Fruit fly (Drosophila melanogaster) whole organism, embryonic: ENCODE measurements around the gene Fbw5.

Experiments
- Aef1 ChIP-seq: fragments of 200-800 bp; sonication (Bioruptor generic); IDR thresholded peaks from 3 replicates; pipeline ENCODE4 v1.3.6; 2022; ENCODE audit warnings: missing biosample characterization, missing genetic modification characterization
- Bdp1 ChIP-seq: fragments of 200-800 bp; sonication (Bioruptor generic); optimal IDR thresholded peaks from 3 replicates; lab custom pipeline; 2016; ENCODE audit warnings: missing biosample characterization, missing genetic modification characterization
- Bgb ChIP-seq: fragments of 200-800 bp; sonication (Bioruptor generic); IDR thresholded peaks from 2 replicates; pipeline ENCODE4 v1.3.6; 2022; ENCODE audit warnings: missing biosample characterization, missing genetic modification characterization; ENCODE audit not compliant: partially characterized antibody
- CG14860 ChIP-seq: fragments of 200-800 bp; sonication (Bioruptor generic); IDR thresholded peaks from 3 replicates; pipeline ENCODE4 v1.3.6; 2022; ENCODE audit warnings: missing biosample characterization, missing genetic modification characterization; ENCODE audit not compliant: partially characterized antibody
- CG15011 ChIP-seq: fragments of 200-800 bp; sonication (Bioruptor generic); optimal IDR thresholded peaks from 3 replicates; lab custom pipeline; 2018; ENCODE audit warnings: missing biosample characterization, mild to moderate bottlenecking, missing genetic modification characterization
- CG15269 ChIP-seq: fragments of 200-800 bp; sonication (Bioruptor generic); optimal IDR thresholded peaks from 2 replicates; lab custom pipeline; 2018; ENCODE audit warnings: missing biosample characterization, mild to moderate bottlenecking, missing genetic modification characterization, moderate library complexity
- CG15479 ChIP-seq: fragments of 200-800 bp; sonication (Bioruptor generic); optimal IDR thresholded peaks from 3 replicates; lab custom pipeline; 2019; ENCODE audit warnings: missing biosample characterization, mild to moderate bottlenecking, missing genetic modification characterization, moderate library complexity
- CG15696 ChIP-seq: fragments of 200-800 bp; sonication (Bioruptor generic); optimal IDR thresholded peaks from 2 replicates; lab custom pipeline; 2019; ENCODE audit warnings: missing biosample characterization, mild to moderate bottlenecking, missing genetic modification characterization, moderate library complexity
- CG17359 ChIP-seq: fragments of 200-800 bp; sonication (Bioruptor generic); optimal IDR thresholded peaks from 3 replicates; lab custom pipeline; 2018; ENCODE audit warnings: missing biosample characterization, mild to moderate bottlenecking, missing genetic modification characterization, moderate library complexity
- CG17385 ChIP-seq: fragments of 200-800 bp; sonication (Bioruptor generic); optimal IDR thresholded peaks from 3 replicates; lab custom pipeline; 2018; ENCODE audit warnings: missing biosample characterization, mild to moderate bottlenecking, missing genetic modification characterization
- CG1832 ChIP-seq: fragments of 200-800 bp; sonication (Bioruptor generic); optimal IDR thresholded peaks from 2 replicates; lab custom pipeline; 2017; ENCODE audit warnings: missing biosample characterization, mild to moderate bottlenecking, missing genetic modification characterization, inconsistent platforms
- CG2199 ChIP-seq: fragments of 200-800 bp; sonication (Bioruptor generic); IDR thresholded peaks from 3 replicates; pipeline ENCODE4 v1.3.6; 2022; ENCODE audit warnings: missing biosample characterization, missing genetic modification characterization
- CG30403 ChIP-seq: fragments of 200-800 bp; sonication (Bioruptor generic); optimal IDR thresholded peaks from 3 replicates; lab custom pipeline; 2016; ENCODE audit warnings: missing biosample characterization, missing genetic modification characterization
- CG32532 ChIP-seq: fragments of 200-800 bp; sonication (Bioruptor generic); IDR thresholded peaks from 2 replicates; pipeline ENCODE4 v1.3.6; 2022; ENCODE audit warnings: missing biosample characterization, missing genetic modification characterization
- CG6272 ChIP-seq: fragments of 200-800 bp; sonication (Bioruptor generic); IDR thresholded peaks from 2 replicates; pipeline ENCODE4 v1.3.6; 2022; ENCODE audit warnings: missing biosample characterization, missing genetic modification characterization
- CG6854 ChIP-seq: fragments of 200-800 bp; sonication (Bioruptor generic); optimal IDR thresholded peaks from 3 replicates; lab custom pipeline; 2017; ENCODE audit warnings: missing biosample characterization, mild to moderate bottlenecking, missing genetic modification characterization
- CG7839 ChIP-seq: fragments of 200-800 bp; sonication (Bioruptor generic); optimal IDR thresholded peaks from 3 replicates; lab custom pipeline; 2018; ENCODE audit warnings: missing biosample characterization, mild to moderate bottlenecking, missing genetic modification characterization, moderate library complexity
- Dll ChIP-seq: fragments of 200-800 bp; sonication (Bioruptor generic); IDR thresholded peaks from 4 replicates; pipeline ENCODE4 v1.3.6; 2022; ENCODE audit warnings: missing biosample characterization, missing genetic modification characterization; ENCODE audit not compliant: partially characterized antibody
- HLHmδ ChIP-seq: fragments of 200-800 bp; sonication (Bioruptor generic); optimal IDR thresholded peaks from 2 replicates; lab custom pipeline; 2018; ENCODE audit warnings: missing biosample characterization, mild to moderate bottlenecking, missing genetic modification characterization, moderate library complexity
- Hr78 ChIP-seq, 2 experiments: fragments of 200-800 bp in 1 of 2; fragments of >200 bp in 1 of 2; sonication (Bioruptor generic) in 1 of 2; optimal IDR thresholded peaks; 2 replicates each; lab custom pipeline; 2017 to 2019; ENCODE audit warnings: missing biosample characterization in 2 of 2, missing genetic modification characterization in 2 of 2, mild to moderate bottlenecking in 1 of 2, moderate library complexity in 1 of 2
- Nf-YC ChIP-seq: fragments of 200-800 bp; optimal IDR thresholded peaks from 3 replicates; lab custom pipeline; 2019; ENCODE audit warnings: missing biosample characterization, mild to moderate bottlenecking, missing genetic modification characterization, moderate library complexity
- NfI ChIP-seq: fragments of 200-800 bp; sonication (Bioruptor generic); optimal IDR thresholded peaks from 3 replicates; lab custom pipeline; 2018; ENCODE audit warnings: missing biosample characterization, mild to moderate bottlenecking, missing genetic modification characterization, moderate library complexity
- Ptx1 ChIP-seq: fragments of 200-800 bp; sonication (Bioruptor generic); IDR thresholded peaks from 2 replicates; pipeline ENCODE4 v1.3.6; 2022; ENCODE audit warnings: missing biosample characterization, missing genetic modification characterization
- Rx ChIP-seq: fragments of 200-800 bp; sonication (Bioruptor generic); IDR thresholded peaks from 2 replicates; pipeline ENCODE4 v1.3.6; 2022; ENCODE audit warnings: missing biosample characterization, missing genetic modification characterization
- Trl ChIP-seq, 3 experiments: fragments of >200 bp in 2 of 3; fragments of 200-800 bp in 1 of 3; sonication (Bioruptor generic) in 1 of 3; optimal IDR thresholded peaks; 2 replicates in 1 of 3; 3 replicates in 2 of 3; lab custom pipeline; 2016 to 2017; ENCODE audit warnings: missing biosample characterization in 1 of 3, missing genetic modification characterization in 1 of 3
- Xbp1 ChIP-seq: fragments of 200-800 bp; sonication (Bioruptor generic); optimal IDR thresholded peaks from 3 replicates; lab custom pipeline; 2016; ENCODE audit warnings: missing biosample characterization, mild to moderate bottlenecking, missing genetic modification characterization
- Xrp1 ChIP-seq: fragments of 200-800 bp; sonication (Bioruptor generic); IDR thresholded peaks from 2 replicates; pipeline ENCODE4 v1.3.6; 2022; ENCODE audit warnings: missing biosample characterization, missing genetic modification characterization
- amos ChIP-seq: fragments of 200-800 bp; sonication (Bioruptor generic); IDR thresholded peaks from 2 replicates; pipeline ENCODE4 v1.3.6; 2022; ENCODE audit warnings: missing biosample characterization, missing genetic modification characterization; ENCODE audit not compliant: partially characterized antibody
- bigmax ChIP-seq: fragments of 200-800 bp; sonication (Bioruptor generic); optimal IDR thresholded peaks from 2 replicates; lab custom pipeline; 2018; ENCODE audit warnings: missing biosample characterization, mild to moderate bottlenecking, missing genetic modification characterization
- bowl ChIP-seq: fragments of 200-800 bp; sonication (Bioruptor generic); IDR thresholded peaks from 2 replicates; pipeline ENCODE4 v1.3.6; 2022; ENCODE audit warnings: missing biosample characterization, missing genetic modification characterization
- cad ChIP-seq: fragments of >200 bp; optimal IDR thresholded peaks from 2 replicates; lab custom pipeline; 2017; ENCODE audit warnings: missing biosample characterization, missing genetic modification characterization
- disco-r ChIP-seq: fragments of 200-800 bp; sonication (Bioruptor generic); optimal IDR thresholded peaks from 2 replicates; lab custom pipeline; 2016; ENCODE audit warnings: missing biosample characterization, missing genetic modification characterization
- dmrt11E ChIP-seq: fragments of 200-800 bp; sonication (Bioruptor generic); optimal IDR thresholded peaks from 3 replicates; lab custom pipeline; 2018; ENCODE audit warnings: missing biosample characterization, mild to moderate bottlenecking, missing genetic modification characterization, moderate library complexity
- gcm ChIP-seq: fragments of 200-800 bp; sonication (Bioruptor generic); optimal IDR thresholded peaks from 2 replicates; lab custom pipeline; 2019; ENCODE audit warnings: missing biosample characterization, mild to moderate bottlenecking, missing genetic modification characterization, moderate library complexity
- jing ChIP-seq: fragments of 200-800 bp; sonication (Bioruptor generic); optimal IDR thresholded peaks from 2 replicates; lab custom pipeline; 2018; ENCODE audit warnings: missing biosample characterization, mild to moderate bottlenecking, missing genetic modification characterization
- mam ChIP-seq: fragments of 200-800 bp; sonication (Bioruptor generic); optimal IDR thresholded peaks from 3 replicates; lab custom pipeline; 2016; ENCODE audit warnings: missing biosample characterization, missing genetic modification characterization
- mirr ChIP-seq: fragments of 200-800 bp; sonication (Bioruptor generic); optimal IDR thresholded peaks from 3 replicates; lab custom pipeline; 2018; ENCODE audit warnings: missing biosample characterization, mild to moderate bottlenecking, missing genetic modification characterization
- nerfin-1 ChIP-seq: fragments of 200-800 bp; sonication (Bioruptor generic); optimal IDR thresholded peaks from 3 replicates; lab custom pipeline; 2019; ENCODE audit warnings: missing biosample characterization, mild to moderate bottlenecking, missing genetic modification characterization, moderate library complexity
- nerfin-2 ChIP-seq: fragments of 200-800 bp; sonication (Bioruptor generic); IDR thresholded peaks from 2 replicates; pipeline ENCODE4 v1.3.6; 2022; ENCODE audit warnings: missing biosample characterization, missing genetic modification characterization; ENCODE audit not compliant: partially characterized antibody
- pita ChIP-seq: fragments of 200-800 bp; sonication (Bioruptor generic); optimal IDR thresholded peaks from 2 replicates; lab custom pipeline; 2017; ENCODE audit warnings: missing biosample characterization, mild to moderate bottlenecking, missing genetic modification characterization
- psq ChIP-seq: fragments of 200-800 bp; sonication (Bioruptor generic); optimal IDR thresholded peaks from 2 replicates; lab custom pipeline; 2017; ENCODE audit warnings: missing biosample characterization, missing genetic modification characterization
- pzg ChIP-seq: fragments of 200-800 bp; sonication (Bioruptor generic); optimal IDR thresholded peaks from 3 replicates; lab custom pipeline; 2018; ENCODE audit warnings: missing biosample characterization, mild to moderate bottlenecking, missing genetic modification characterization, moderate library complexity
- sna ChIP-seq: fragments of 200-800 bp; sonication (Bioruptor generic); IDR thresholded peaks from 2 replicates; pipeline ENCODE4 v1.3.6; 2022; ENCODE audit warnings: missing biosample characterization, missing genetic modification characterization; ENCODE audit not compliant: partially characterized antibody
- vfl ChIP-seq: fragments of 200-800 bp; sonication (Bioruptor generic); optimal IDR thresholded peaks from 2 replicates; lab custom pipeline; 2016; ENCODE audit warnings: missing biosample characterization, missing genetic modification characterization
- vvl ChIP-seq: fragments of 200-800 bp; sonication (Bioruptor generic); IDR thresholded peaks from 2 replicates; pipeline ENCODE4 v1.3.6; 2022; ENCODE audit warnings: missing biosample characterization, missing genetic modification characterization
- z ChIP-seq: fragments of 200-800 bp; sonication (Bioruptor generic); IDR thresholded peaks from 3 replicates; pipeline ENCODE4 v1.3.6; 2022; ENCODE audit warnings: missing biosample characterization, missing genetic modification characterization
- zen ChIP-seq: fragments of 200-800 bp; sonication (Bioruptor generic); optimal IDR thresholded peaks from 3 replicates; lab custom pipeline; 2018; ENCODE audit warnings: missing biosample characterization, mild to moderate bottlenecking, missing genetic modification characterization, moderate library complexity

The Fbw5 gene

DNA sequence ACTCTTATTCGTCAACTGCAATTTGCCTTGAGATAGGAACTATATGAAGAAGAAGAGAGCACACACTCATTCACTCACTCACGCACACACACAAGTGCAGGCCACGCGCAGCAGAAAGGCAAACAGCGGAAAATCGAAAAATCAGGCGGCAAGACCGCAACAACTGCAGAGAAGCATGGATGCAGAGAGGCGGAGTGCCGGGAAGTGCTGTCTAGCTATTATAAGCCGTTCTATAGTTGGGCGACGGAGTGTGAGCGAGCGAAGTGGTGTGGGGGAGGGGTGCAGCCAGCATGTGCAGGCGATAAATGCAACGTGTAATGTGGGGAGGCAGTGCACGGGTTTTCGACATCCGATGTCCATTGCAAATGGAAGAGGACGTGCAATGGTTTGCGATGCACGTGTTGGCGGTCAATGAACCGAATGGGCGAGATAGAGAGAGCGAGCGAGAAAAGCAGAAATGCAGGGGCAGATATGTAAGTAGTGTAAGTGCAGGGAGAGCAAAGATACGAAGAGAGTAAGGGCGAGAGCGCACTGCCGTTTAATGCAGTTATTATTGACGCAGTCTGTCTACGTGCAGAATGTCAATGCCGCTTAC is 13.1 kb upstream of the Fbw5 start (continued):
- no peak for TF ChIP-seq mam
- TF ChIP-seq CG15479 (GFP tag; lab: Kevin White, UChicago) = peak; percentile 100
- TF ChIP-seq NfI (GFP tag; lab: Kevin White, UChicago) = no peak
- peak; percentile 14 for TF ChIP-seq Xbp1 (GFP tag; lab: Kevin White, UChicago)
- TF ChIP-seq HLHmδ = peak; percentile 90
- TF ChIP-seq amos = 0 out of 2 replicates have a peak, but pooled peaks have one; percentile 20
- TF ChIP-seq vvl (GFP tag; lab: Robert Waterston, UW) = peak; percentile 50; the same call in 1 of the 2 replicates
- TF ChIP-seq jing = no peak
- peak; percentile 10 to 83 for TF ChIP-seq Trl (optimal IDR thresholded peaks at IDR 0.05; lab: Kevin White, UChicago)
- TF ChIP-seq Trl (GFP tag; optimal IDR thresholded peaks at IDR 0.05; lab: Kevin White, UChicago) = no peak
- TF ChIP-seq Aef1 (GFP tag; lab: Robert Waterston, UW) = no peak
- no peak for TF ChIP-seq pzg
- TF ChIP-seq CG15696 = peak; percentile 14
- 0 out of 2 replicates have a peak, but pooled peaks have one; percentile 23 for TF ChIP-seq sna (GFP tag; lab: Robert Waterston, UW)
- TF ChIP-seq CG30403 (GFP tag; lab: Kevin White, UChicago) = no peak
- TF ChIP-seq CG17385 (GFP tag; lab: Kevin White, UChicago) = peak; percentile 79
- TF ChIP-seq nerfin-1 = peak; percentile 27
- TF ChIP-seq Bgb (GFP tag; lab: Robert Waterston, UW) = peak; percentile 18; the same call in 1 of the 2 replicates
- TF ChIP-seq zen (tag; lab: Kevin White, UChicago) = peak; percentile 82
- no peak for TF ChIP-seq CG6272
- no peak for TF ChIP-seq CG6854 (GFP tag; lab: Kevin White, UChicago)
- peak; percentile 91 for TF ChIP-seq z (GFP tag; lab: Robert Waterston, UW)
- TF ChIP-seq psq = no peak
- TF ChIP-seq CG1832 (GFP tag; lab: Kevin White, UChicago) = peak; percentile 41
- no peak for TF ChIP-seq Nf-YC
- no peak for TF ChIP-seq dmrt11E (tag; lab: Kevin White, UChicago)
- TF ChIP-seq gcm = peak; percentile 94
- TF ChIP-seq disco-r (GFP tag; lab: Kevin White, UChicago) = no peak
- peak; percentile 20; the same call in 1 of the 3 replicates for TF ChIP-seq CG14860
- 0 out of 4 replicates have a peak, but pooled peaks have one; percentile 27 for TF ChIP-seq Dll (GFP tag; lab: Robert Waterston, UW)
- TF ChIP-seq, all 482 proteins: peak for 96

DNA sequence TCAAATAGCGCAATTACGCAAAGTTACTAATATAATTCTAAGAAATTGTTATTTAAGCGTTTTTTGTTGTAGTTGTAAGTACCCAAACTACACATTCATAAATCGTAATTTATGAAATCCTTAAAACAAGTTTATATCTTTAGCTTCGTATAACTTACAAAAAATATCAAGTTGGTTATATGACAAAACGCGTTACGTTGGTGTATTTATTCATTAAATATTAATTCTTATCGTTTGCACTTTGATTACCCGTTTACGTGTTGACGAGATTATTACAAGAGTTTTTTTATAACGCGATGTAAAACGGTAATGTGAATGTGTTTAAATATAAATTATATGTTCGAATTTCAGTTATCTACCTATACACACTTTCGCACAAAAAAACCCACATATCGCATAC is 11.9 kb upstream of the Fbw5 start:
- TF ChIP-seq bigmax (GFP tag; lab: Kevin White, UChicago) = no peak
- TF ChIP-seq CG7839 (tag; lab: Kevin White, UChicago) = no peak
- no peak for TF ChIP-seq nerfin-2 (GFP tag; lab: Robert Waterston, UW)
- TF ChIP-seq CG15269 (tag; lab: Kevin White, UChicago) = no peak
- TF ChIP-seq Hr78 (GFP tag; optimal IDR thresholded peaks at IDR 0.05; lab: Kevin White, UChicago) = no peak
- TF ChIP-seq cad (GFP tag; lab: Kevin White, UChicago) = no peak
- no peak for TF ChIP-seq CG15011 (GFP tag; lab: Kevin White, UChicago)
- TF ChIP-seq CG2199 (GFP tag; lab: Robert Waterston, UW) = no peak
- TF ChIP-seq pzg = no peak
- no peak for TF ChIP-seq Xrp1 (GFP tag; lab: Robert Waterston, UW)
- TF ChIP-seq Ptx1 (GFP tag; lab: Robert Waterston, UW) = no peak
- TF ChIP-seq CG17359 = no peak
- no peak for TF ChIP-seq CG32532 (GFP tag; lab: Robert Waterston, UW)
- no peak for TF ChIP-seq Rx (GFP tag; lab: Robert Waterston, UW)
- no peak for TF ChIP-seq pita
- no peak for TF ChIP-seq bowl (GFP tag; lab: Robert Waterston, UW)
- TF ChIP-seq Bdp1 (GFP tag; lab: Kevin White, UChicago) = no peak
- no peak for TF ChIP-seq vfl (GFP tag; lab: Kevin White, UChicago)
- TF ChIP-seq mirr (GFP tag; lab: Kevin White, UChicago) = no peak
- TF ChIP-seq, all 482 proteins: peak for 0
